Worm (Caenorhabditis elegans) whole organism, L4 larva: ENCODE data around the gene K01G5.8.

Experiments
- D1046.2 ChIP-seq: fragments of 200-800 bp; sonication (Bioruptor generic); IDR thresholded peaks from 2 replicates; pipeline ENCODE4 v1.3.6; 2022; ENCODE audit warnings: missing genetic modification characterization, missing compliant biosample characterization
- F26F4.8 ChIP-seq: fragments of 200-800 bp; sonication (Bioruptor generic); conservative IDR thresholded peaks from 2 replicates; pipeline ENCODE4 v1.3.6; 2022; ENCODE audit warnings: missing genetic modification characterization, missing compliant biosample characterization
- F44E2.7 ChIP-seq: fragments of 200-800 bp; sonication (Bioruptor generic); IDR thresholded peaks from 2 replicates; pipeline ENCODE4 v2.1.2; 2022; ENCODE audit warnings: missing genetic modification characterization, missing compliant biosample characterization
- F49E8.2 ChIP-seq: sonication (generic microtip); optimal IDR thresholded peaks from 2 replicates; lab custom pipeline; 2016; ENCODE audit warnings: missing compliant biosample characterization, mild to moderate bottlenecking, missing genetic modification characterization, borderline replicate concordance
- R02D3.7 ChIP-seq: fragments of 150-350 bp; sonication (generic microtip); optimal IDR thresholded peaks from 3 replicates; lab custom pipeline; 2014; ENCODE audit warnings: missing biosample characterization, missing genetic modification characterization
- T20F7.1 ChIP-seq: fragments of 200-800 bp; sonication (Bioruptor generic); optimal IDR thresholded peaks from 2 replicates; lab custom pipeline; 2018; ENCODE audit warnings: mild to moderate bottlenecking, missing genetic modification characterization, missing compliant biosample characterization
- Y5F2A.4 ChIP-seq: fragments of 200-800 bp; sonication (Bioruptor generic); optimal IDR thresholded peaks from 2 replicates; lab custom pipeline; 2018; ENCODE audit warnings: mild to moderate bottlenecking, missing genetic modification characterization, missing compliant biosample characterization
- Y75B8A.6 ChIP-seq: fragments of 200-800 bp; sonication (Bioruptor generic); IDR thresholded peaks from 2 replicates; pipeline ENCODE4 v1.3.6; 2022; ENCODE audit warnings: missing genetic modification reagents, missing genetic modification characterization, missing compliant biosample characterization
- ZK546.5 ChIP-seq, 2 experiments: sonication (generic microtip); optimal IDR thresholded peaks; 2 replicates each; lab custom pipeline; 2017; ENCODE audit warnings: missing biosample characterization in 2 of 2, missing genetic modification characterization in 2 of 2
- aha-1 ChIP-seq: fragments of 150-350 bp; peaks from one replicate; lab custom pipeline; 2014; ENCODE audit warnings: missing biosample characterization, missing genetic modification characterization
- aly-2 ChIP-seq: sonication (generic microtip); optimal IDR thresholded peaks from 2 replicates; lab custom pipeline; 2018; ENCODE audit warnings: missing biosample characterization, missing genetic modification characterization
- ama-1 ChIP-seq: fragments of 150-350 bp; optimal IDR thresholded peaks from 2 replicates; lab custom pipeline; 2014; ENCODE audit warnings: inconsistent platforms, mixed read lengths
- arid-1 ChIP-seq: fragments of 200-800 bp; sonication (Bioruptor generic); conservative IDR thresholded peaks from 2 replicates; pipeline ENCODE4 v1.3.6; 2022; ENCODE audit warnings: missing genetic modification reagents, missing genetic modification characterization, missing compliant biosample characterization
- ceh-28 ChIP-seq: fragments of 150-350 bp; optimal IDR thresholded peaks from 2 replicates; lab custom pipeline; 2014; ENCODE audit warnings: missing biosample characterization, missing genetic modification reagents, missing genetic modification characterization
- ceh-32 ChIP-seq: sonication (generic microtip); optimal IDR thresholded peaks from 2 replicates; lab custom pipeline; 2016; ENCODE audit warnings: mild to moderate bottlenecking, missing genetic modification characterization, missing compliant biosample characterization; ENCODE audit not compliant: poor library complexity
- ceh-82 ChIP-seq: sonication (generic microtip); optimal IDR thresholded peaks from 2 replicates; lab custom pipeline; 2017; ENCODE audit warnings: missing biosample characterization, missing genetic modification characterization
- cey-2 ChIP-seq: sonication (generic microtip); optimal IDR thresholded peaks from 3 replicates; lab custom pipeline; 2017; ENCODE audit warnings: missing genetic modification characterization, mild to moderate bottlenecking, missing compliant biosample characterization, antibody characterized with exemption, borderline replicate concordance; ENCODE audit not compliant: insufficient read depth
- ctbp-1 ChIP-seq: fragments of 200-800 bp; sonication (Bioruptor generic); IDR thresholded peaks from 2 replicates; pipeline ENCODE4 v1.3.6; 2022; ENCODE audit warnings: missing genetic modification reagents, missing genetic modification characterization, missing compliant biosample characterization
- daf-12 ChIP-seq: fragments of 150-350 bp; optimal IDR thresholded peaks from 2 replicates; lab custom pipeline; 2014; ENCODE audit warnings: missing biosample characterization, missing genetic modification reagents, missing genetic modification characterization
- daf-16 ChIP-seq, 3 experiments: sonication (generic microtip); optimal IDR thresholded peaks; 2 replicates each; lab custom pipeline; 2016 to 2017; ENCODE audit warnings: missing genetic modification characterization in 3 of 3, missing genetic modification reagents in 3 of 3, mild to moderate bottlenecking in 2 of 3, missing compliant biosample characterization in 2 of 3, missing biosample characterization in 1 of 3, moderate library complexity in 1 of 3
- egl-27 ChIP-seq: sonication (generic microtip); optimal IDR thresholded peaks from 3 replicates; lab custom pipeline; 2017; ENCODE audit warnings: missing biosample characterization, missing genetic modification reagents, missing genetic modification characterization
- egl-43 ChIP-seq: fragments of 200-800 bp; sonication (Bioruptor generic); IDR thresholded peaks from 2 replicates; pipeline ENCODE4 v1.3.6; 2022; ENCODE audit warnings: missing genetic modification reagents, missing genetic modification characterization, missing compliant biosample characterization
- hlh-30 ChIP-seq: sonication (generic microtip); optimal IDR thresholded peaks from 2 replicates; lab custom pipeline; 2017; ENCODE audit warnings: antibody characterized with exemption, mild to moderate bottlenecking, missing genetic modification characterization, missing compliant biosample characterization; ENCODE audit not compliant: insufficient read depth
- lim-7 ChIP-seq: fragments of 200-800 bp; sonication (Bioruptor generic); IDR thresholded peaks from 2 replicates; pipeline ENCODE4 v1.3.6; 2022; ENCODE audit warnings: missing genetic modification characterization, missing compliant biosample characterization
- lin-1 ChIP-seq: fragments of 200-800 bp; sonication (Bioruptor generic); IDR thresholded peaks from 2 replicates; pipeline ENCODE4 v1.3.6; 2022; ENCODE audit warnings: missing genetic modification reagents, missing genetic modification characterization, missing compliant biosample characterization
- lin-29 ChIP-seq: fragments of 200-800 bp; sonication (Bioruptor generic); IDR thresholded peaks from 2 replicates; pipeline ENCODE4 v1.3.6; 2022; ENCODE audit warnings: missing genetic modification reagents, missing genetic modification characterization, missing compliant biosample characterization
- lir-3 ChIP-seq: sonication (generic microtip); optimal IDR thresholded peaks from 2 replicates; lab custom pipeline; 2016; ENCODE audit warnings: mild to moderate bottlenecking, missing genetic modification characterization, missing compliant biosample characterization
- lsy-2 ChIP-seq, 2 experiments: fragments of 150-350 bp in 1 of 2; sonication (generic microtip) in 1 of 2; optimal IDR thresholded peaks; 2 replicates each; lab custom pipeline; 2014 to 2017; ENCODE audit warnings: missing biosample characterization in 2 of 2, missing genetic modification characterization in 2 of 2
- madf-5 ChIP-seq, 2 experiments: fragments of 200-800 bp; sonication (Bioruptor generic); IDR thresholded peaks; 2 replicates each; pipeline ENCODE4 v1.3.6; 2022; ENCODE audit warnings: missing compliant biosample characterization in 2 of 2, missing genetic modification characterization in 2 of 2
- mes-2 ChIP-seq: sonication (generic microtip); optimal IDR thresholded peaks from 2 replicates; lab custom pipeline; 2016; ENCODE audit warnings: missing genotype, mild to moderate bottlenecking, missing genetic modification characterization, missing compliant biosample characterization; ENCODE audit not compliant: poor library complexity, severe bottlenecking
- mxl-2 ChIP-seq: fragments of 200-800 bp; sonication (Bioruptor generic); conservative IDR thresholded peaks from 2 replicates; pipeline ENCODE4 v1.3.6; 2022; ENCODE audit warnings: missing genetic modification reagents, missing genetic modification characterization, missing compliant biosample characterization
- mxl-3 ChIP-seq: fragments of 200-800 bp; sonication (Bioruptor generic); optimal IDR thresholded peaks from 2 replicates; lab custom pipeline; 2018; ENCODE audit warnings: mild to moderate bottlenecking, missing genetic modification characterization, missing compliant biosample characterization
- nhr-10 ChIP-seq: fragments of 150-350 bp; optimal IDR thresholded peaks from 2 replicates; lab custom pipeline; 2014; ENCODE audit warnings: missing biosample characterization, missing genetic modification characterization
- nhr-102 ChIP-seq: sonication (generic microtip); optimal IDR thresholded peaks from 2 replicates; lab custom pipeline; 2016; ENCODE audit warnings: mild to moderate bottlenecking, missing genetic modification characterization, moderate library complexity, missing compliant biosample characterization
- nhr-11 ChIP-seq: fragments of 150-350 bp; optimal IDR thresholded peaks from 2 replicates; lab custom pipeline; 2014; ENCODE audit warnings: missing biosample characterization, missing genetic modification characterization
- nhr-76 ChIP-seq: fragments of 150-350 bp; optimal IDR thresholded peaks from 2 replicates; lab custom pipeline; 2014; ENCODE audit warnings: missing biosample characterization, missing genetic modification characterization
- nhr-77 ChIP-seq: fragments of 150-350 bp; optimal IDR thresholded peaks from 2 replicates; lab custom pipeline; 2014; ENCODE audit warnings: missing biosample characterization, missing genetic modification characterization
- php-3 ChIP-seq: fragments of 200-800 bp; sonication (Bioruptor generic); IDR thresholded peaks from 2 replicates; pipeline ENCODE4 v1.3.6; 2022; ENCODE audit warnings: missing genetic modification reagents, missing genetic modification characterization, missing compliant biosample characterization
- saeg-2 ChIP-seq: fragments of 200-800 bp; sonication (Bioruptor generic); IDR thresholded peaks from 2 replicates; pipeline ENCODE4 v1.3.6; 2022; ENCODE audit warnings: missing genetic modification reagents, missing genetic modification characterization, missing compliant biosample characterization
- sdz-12 ChIP-seq: fragments of 200-800 bp; sonication (Bioruptor generic); optimal IDR thresholded peaks from 2 replicates; lab custom pipeline; 2018; ENCODE audit warnings: mild to moderate bottlenecking, missing genetic modification characterization, missing compliant biosample characterization
- set-16 ChIP-seq: fragments of 200-800 bp; sonication (Bioruptor generic); IDR thresholded peaks from 2 replicates; pipeline ENCODE4 v1.3.6; 2022; ENCODE audit warnings: missing genetic modification reagents, missing genetic modification characterization, missing compliant biosample characterization
- skn-1 ChIP-seq: fragments of 150-350 bp; optimal IDR thresholded peaks from 2 replicates; lab custom pipeline; 2014; ENCODE audit warnings: missing biosample characterization, missing genetic modification characterization
- snpc-1.2 ChIP-seq: fragments of 200-800 bp; sonication (Bioruptor generic); IDR thresholded peaks from 2 replicates; pipeline ENCODE4 v1.3.6; 2022; ENCODE audit warnings: missing genetic modification reagents, missing genetic modification characterization, missing compliant biosample characterization
- snpc-4 ChIP-seq: fragments of 150-350 bp; optimal IDR thresholded peaks from 2 replicates; lab custom pipeline; 2014; ENCODE audit warnings: missing biosample characterization, missing genetic modification characterization
- spr-1 ChIP-seq: sonication (generic microtip); optimal IDR thresholded peaks from 2 replicates; lab custom pipeline; 2016; ENCODE audit warnings: mild to moderate bottlenecking, missing genetic modification characterization, missing compliant biosample characterization
- spr-3 ChIP-seq: fragments of 200-800 bp; sonication (Bioruptor generic); optimal IDR thresholded peaks from 2 replicates; lab custom pipeline; 2018; ENCODE audit warnings: mild to moderate bottlenecking, missing genetic modification characterization, missing compliant biosample characterization
- unc-39 ChIP-seq: sonication (generic microtip); optimal IDR thresholded peaks from 2 replicates; lab custom pipeline; 2017; ENCODE audit warnings: missing biosample characterization, missing genetic modification characterization
- zfp-2 ChIP-seq: sonication (generic microtip); optimal IDR thresholded peaks from 2 replicates; lab custom pipeline; 2016; ENCODE audit warnings: mild to moderate bottlenecking, missing genetic modification characterization, missing compliant biosample characterization

Gene K01G5.8

ce11 chrIII:10759050-10760023 lies 18.8 kb upstream of the K01G5.8 start, which contains the start of gene tasp-1 (continued):
- TF ChIP-seq sdz-12 (GFP tag; lab: Kevin White, UChicago) (peak; percentile 100), nhr-76 (tag; lab: Kevin White, UChicago) (peak; percentile 82), egl-27 (tag; lab: Kevin White, UChicago) (peak; percentile 88), Y5F2A.4 (GFP tag; lab: Kevin White, UChicago) (peak; percentile 96), mxl-2 (GFP tag; lab: Robert Waterston, UW) (peak; percentile 95), aly-2 (peak; percentile 94), F49E8.2 (tag; lab: Kevin White, UChicago) (peak; percentile 95), snpc-4 (tag; lab: Kevin White, UChicago) (peak; percentile 66), spr-3 (peak; percentile 99), zfp-2 (tag; lab: Kevin White, UChicago) (peak; percentile 93), F26F4.8 (GFP tag; lab: Robert Waterston, UW) (peak; percentile 61; the same call in 1 of the 2 replicates), D1046.2 (GFP tag; lab: Robert Waterston, UW) (peak; percentile 98), lin-1 (peak; percentile 99), skn-1 (tag; lab: Kevin White, UChicago) (peak; percentile 98), lim-7 (GFP tag; lab: Robert Waterston, UW) (peak; percentile 98), cey-2 (tag; lab: Kevin White, UChicago) (peak; percentile 88), mes-2 (tag; lab: Kevin White, UChicago) (peak; percentile 100), lir-3 (tag; lab: Kevin White, UChicago) (peak; percentile 91), mxl-3 (GFP tag; lab: Kevin White, UChicago) (peak; percentile 100), nhr-77 (tag; lab: Kevin White, UChicago) (peak; percentile 100), daf-16 (GFP tag; optimal IDR thresholded peaks at IDR 0.05; lab: Kevin White, UChicago) (peak; percentile 94 to 97), daf-16 (tag; optimal IDR thresholded peaks at IDR 0.05; lab: Kevin White, UChicago) (peak; percentile 94), set-16 (GFP tag; lab: Robert Waterston, UW) (peak; percentile 99), daf-12 (no peak), ceh-32 (tag; lab: Kevin White, UChicago) (peak; percentile 90), unc-39 (tag; lab: Kevin White, UChicago) (peak; percentile 62), spr-1 (peak; percentile 98), ama-1 (peak; percentile 77), R02D3.7 (tag; lab: Kevin White, UChicago) (peak; percentile 71), ceh-28 (peak; percentile 96), arid-1 (peak; percentile 99), ctbp-1 (peak; percentile 100), lsy-2 (tag; optimal IDR thresholded peaks at IDR 0.05; lab: Kevin White, UChicago) (peak; percentile 98 to 99), hlh-30 (tag; lab: Kevin White, UChicago) (peak; percentile 100), aha-1 (tag; lab: Kevin White, UChicago) (peak; percentile 100), ZK546.5 (tag; optimal IDR thresholded peaks at IDR 0.05; lab: Kevin White, UChicago) (peak in 1 of 2 experiments; percentile 89), snpc-1.2 (GFP tag; lab: Robert Waterston, UW) (peak; percentile 93), php-3 (peak; percentile 99), nhr-102 (tag; lab: Kevin White, UChicago) (peak; percentile 99), madf-5 (GFP tag; IDR thresholded peaks at IDR 0.05; lab: Robert Waterston, UW) (peak; percentile 99), F44E2.7 (GFP tag; lab: Robert Waterston, UW) (peak; percentile 100), nhr-11 (tag; lab: Kevin White, UChicago) (peak; percentile 100), saeg-2 (GFP tag; lab: Robert Waterston, UW) (peak; percentile 100), lin-29 (GFP tag; lab: Robert Waterston, UW) (peak; percentile 99), egl-43 (GFP tag; lab: Robert Waterston, UW) (peak; percentile 100), ceh-82 (peak; percentile 88), Y75B8A.6 (GFP tag; lab: Robert Waterston, UW) (peak; percentile 99), T20F7.1 (GFP tag; lab: Kevin White, UChicago) (peak; percentile 99), nhr-10 (peak; percentile 100)
